Worm (Caenorhabditis elegans): ENCODE measurements around the gene ula-1.
"Not testable (repeated sequence)": the region's sequence is repeated elsewhere in the genome, so short reads cannot be mapped to it uniquely, and the experiment has no call there.

ula-1 gene

DNA sequence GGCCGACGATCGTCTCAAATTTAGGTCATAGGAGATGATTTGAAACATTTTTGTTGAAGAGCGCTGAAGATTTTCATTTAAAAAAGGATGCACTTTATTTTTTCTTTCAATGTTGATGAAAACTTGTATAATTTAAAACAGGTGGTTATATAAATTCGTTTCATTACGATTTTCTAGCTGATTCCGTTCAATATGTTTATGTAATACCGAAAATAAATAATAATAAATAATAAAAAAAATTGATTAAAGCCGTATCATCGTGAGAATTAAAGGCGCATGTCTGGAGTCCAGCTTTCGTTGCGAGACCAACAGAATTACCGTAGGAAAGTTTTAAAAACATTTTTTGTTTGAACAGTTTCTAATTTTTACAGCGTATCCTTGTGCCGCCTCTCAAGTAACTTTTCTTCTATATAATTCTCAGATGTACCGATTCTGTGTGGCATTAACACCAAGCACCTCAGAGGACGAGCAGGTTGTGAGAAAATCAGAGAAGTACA lies 12.1 kb upstream of the ula-1 start, which contains the start of the genes C26E6.12 and eri-9:
Gene C26E6.12 (minus strand): TSS at position 51 of the 497 bp plus-strand sequence.
Gene eri-9 (plus strand): TSS at position 248 of the 497 bp plus-strand sequence.
- no peak for TF ChIP-seq med-1 (GFP tag; optimal IDR thresholded peaks at IDR 0.05; ENCODE audit: insufficient read depth)
- no peak for TF ChIP-seq ztf-29 (GFP tag; IDR thresholded peaks at IDR 0.05)
- TF ChIP-seq T22C8.4 (GFP tag; IDR thresholded peaks at IDR 0.05) = no peak
- no peak for TF ChIP-seq cog-1 (tag; optimal IDR thresholded peaks at IDR 0.05)
- no peak for TF ChIP-seq ref-1 (GFP tag; conservative IDR thresholded peaks at IDR 0.05)
- TF ChIP-seq tab-1 (GFP tag; IDR thresholded peaks at IDR 0.05) = no peak
- TF ChIP-seq ztf-23 (GFP tag; IDR thresholded peaks at IDR 0.05) = no peak
- no peak for TF ChIP-seq klf-2 (GFP tag; conservative IDR thresholded peaks at IDR 0.05)
- TF ChIP-seq flt-1 (GFP tag; IDR thresholded peaks at IDR 0.05) = no peak

DNA sequence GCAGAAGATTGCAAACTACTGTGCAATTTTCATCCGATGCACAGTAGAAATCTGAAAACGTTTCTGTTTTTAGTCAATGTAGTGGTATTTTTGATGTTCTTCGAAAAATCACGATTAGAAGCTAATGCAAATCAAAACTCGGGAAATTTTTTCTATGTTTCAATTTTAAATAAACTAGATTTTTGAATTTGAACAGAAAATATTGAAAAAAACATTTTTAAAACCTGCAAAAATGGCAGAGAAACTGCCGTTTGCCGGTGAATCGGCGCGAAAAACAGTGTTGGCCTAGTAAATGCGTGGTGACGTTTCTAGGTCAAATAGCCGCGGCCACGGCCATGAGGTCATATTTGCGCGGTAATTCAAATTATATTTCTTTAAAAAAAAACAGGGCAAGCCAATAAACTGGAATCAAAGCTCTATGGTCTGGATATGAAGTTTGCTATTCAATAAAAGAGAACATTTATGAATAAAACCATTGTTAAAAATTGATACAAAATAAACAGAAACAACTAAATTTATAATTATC lies 10.1 kb upstream of the ula-1 start, which contains the start of gene set-2:
Gene set-2 (minus strand): TSS at position 51 of the 526 bp plus-strand sequence.
- TF ChIP-seq ztf-23 (GFP tag; IDR thresholded peaks at IDR 0.05) (peak; percentile 60; the same call in 1 of the 2 replicates), cog-1 (tag; optimal IDR thresholded peaks at IDR 0.05) (peak; percentile 48), flt-1 (GFP tag; IDR thresholded peaks at IDR 0.05) (peak; percentile 56; the same call in 1 of the 2 replicates), T22C8.4 (GFP tag; IDR thresholded peaks at IDR 0.05) (no peak)

ce11 chrIII:4924134-4924533 lies 4.0 kb upstream of the ula-1 start:
- TF ChIP-seq cog-1 (tag; optimal IDR thresholded peaks at IDR 0.05) (no peak), ztf-29 (GFP tag; IDR thresholded peaks at IDR 0.05) (no peak), flt-1 (GFP tag; IDR thresholded peaks at IDR 0.05) (no peak), ztf-23 (GFP tag; IDR thresholded peaks at IDR 0.05) (no peak), med-1 (GFP tag; optimal IDR thresholded peaks at IDR 0.05; ENCODE audit: insufficient read depth) (no peak), tab-1 (GFP tag; IDR thresholded peaks at IDR 0.05) (no peak), T22C8.4 (GFP tag; IDR thresholded peaks at IDR 0.05) (no peak), ref-1 (GFP tag; conservative IDR thresholded peaks at IDR 0.05) (no peak)

DNA sequence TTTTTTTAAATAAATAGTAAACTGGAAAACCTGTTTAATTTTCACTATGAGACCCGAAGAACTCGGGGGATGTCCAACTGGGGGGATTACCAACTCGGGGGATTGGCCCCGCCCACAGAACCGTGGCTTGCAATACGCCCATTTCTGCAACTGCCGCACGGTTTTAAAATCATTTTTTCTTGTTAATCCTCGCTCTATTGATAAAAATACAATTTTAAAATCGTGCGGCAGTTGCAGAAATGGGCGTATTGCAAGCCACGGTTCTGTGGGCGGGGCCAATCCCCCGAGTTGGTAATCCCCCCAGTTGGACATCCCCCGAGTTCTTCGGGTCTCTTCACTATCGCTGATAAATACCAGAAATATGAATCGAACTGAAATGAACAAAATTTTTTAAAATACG lies 1.9 kb upstream of the ula-1 start, which contains the start of gene mmab-1:
Gene mmab-1 (minus strand): TSS at position 95 of the 400 bp plus-strand sequence.
- TF ChIP-seq flt-1 (GFP tag; IDR thresholded peaks at IDR 0.05); med-1 (GFP tag; optimal IDR thresholded peaks at IDR 0.05; ENCODE audit: insufficient read depth); T22C8.4 (GFP tag; IDR thresholded peaks at IDR 0.05): not testable (repeated sequence)

ce11 chrIII:4918906-4919305 lies 1.2 kb downstream of the ula-1 start:
- TF ChIP-seq ztf-23 (GFP tag; IDR thresholded peaks at IDR 0.05) (no peak), ztf-29 (GFP tag; IDR thresholded peaks at IDR 0.05) (no peak), ref-1 (GFP tag; conservative IDR thresholded peaks at IDR 0.05) (no peak), tab-1 (GFP tag; IDR thresholded peaks at IDR 0.05) (no peak), med-1 (GFP tag; optimal IDR thresholded peaks at IDR 0.05; ENCODE audit: insufficient read depth) (no peak), flt-1 (GFP tag; IDR thresholded peaks at IDR 0.05) (no peak), klf-2 (GFP tag; conservative IDR thresholded peaks at IDR 0.05) (no peak), cog-1 (tag; optimal IDR thresholded peaks at IDR 0.05) (no peak), T22C8.4 (GFP tag; IDR thresholded peaks at IDR 0.05) (no peak)

- no peak for TF ChIP-seq ztf-29 (GFP tag; IDR thresholded peaks at IDR 0.05)
- TF ChIP-seq klf-2 (GFP tag; conservative IDR thresholded peaks at IDR 0.05) = no peak
- TF ChIP-seq T22C8.4 (GFP tag; IDR thresholded peaks at IDR 0.05) = no peak
- no peak for TF ChIP-seq flt-1 (GFP tag; IDR thresholded peaks at IDR 0.05)
- TF ChIP-seq med-1 (GFP tag; optimal IDR thresholded peaks at IDR 0.05; ENCODE audit: insufficient read depth) = no peak
- TF ChIP-seq tab-1 (GFP tag; IDR thresholded peaks at IDR 0.05) = no peak
- no peak for TF ChIP-seq cog-1 (tag; optimal IDR thresholded peaks at IDR 0.05)
- TF ChIP-seq ztf-23 (GFP tag; IDR thresholded peaks at IDR 0.05) = no peak
- no peak for TF ChIP-seq ref-1 (GFP tag; conservative IDR thresholded peaks at IDR 0.05)
Measured at ce11 chrIII:4917960-4918712, 2.0 kb downstream of the ula-1 start, which contains the start of gene rpb-8. Gene rpb-8 (minus strand): TSS chrIII:4918008.

DNA sequence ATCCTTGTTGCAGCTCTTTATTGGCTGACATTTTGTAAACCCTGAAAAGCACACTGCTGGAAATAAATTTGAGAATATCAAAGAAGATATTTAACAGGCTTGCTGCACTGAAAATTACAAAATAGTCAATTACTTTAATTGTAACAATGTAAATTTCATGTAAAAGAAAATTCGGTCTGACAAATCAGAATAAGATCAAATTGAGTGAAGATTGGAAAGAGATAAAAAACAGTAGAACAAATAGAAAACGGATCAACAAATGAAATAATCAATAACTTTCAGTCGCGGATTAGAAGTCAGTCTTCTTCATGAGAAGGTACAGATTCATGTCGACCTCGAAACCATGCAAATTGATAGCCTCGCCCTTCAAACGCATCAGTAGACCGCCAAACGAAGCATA lies 3.0 kb downstream of the ula-1 start, which contains the start of gene rars-1:
Gene rars-1 (minus strand): TSS at position 101 of the 400 bp plus-strand sequence.
- TF ChIP-seq klf-2 (GFP tag; conservative IDR thresholded peaks at IDR 0.05) (no peak), ref-1 (GFP tag; conservative IDR thresholded peaks at IDR 0.05) (no peak), tab-1 (GFP tag; IDR thresholded peaks at IDR 0.05) (no peak), ztf-23 (GFP tag; IDR thresholded peaks at IDR 0.05) (no peak), T22C8.4 (GFP tag; IDR thresholded peaks at IDR 0.05) (no peak), ztf-29 (GFP tag; IDR thresholded peaks at IDR 0.05) (no peak), flt-1 (GFP tag; IDR thresholded peaks at IDR 0.05) (no peak), med-1 (GFP tag; optimal IDR thresholded peaks at IDR 0.05; ENCODE audit: insufficient read depth) (no peak), cog-1 (tag; optimal IDR thresholded peaks at IDR 0.05) (no peak)

DNA sequence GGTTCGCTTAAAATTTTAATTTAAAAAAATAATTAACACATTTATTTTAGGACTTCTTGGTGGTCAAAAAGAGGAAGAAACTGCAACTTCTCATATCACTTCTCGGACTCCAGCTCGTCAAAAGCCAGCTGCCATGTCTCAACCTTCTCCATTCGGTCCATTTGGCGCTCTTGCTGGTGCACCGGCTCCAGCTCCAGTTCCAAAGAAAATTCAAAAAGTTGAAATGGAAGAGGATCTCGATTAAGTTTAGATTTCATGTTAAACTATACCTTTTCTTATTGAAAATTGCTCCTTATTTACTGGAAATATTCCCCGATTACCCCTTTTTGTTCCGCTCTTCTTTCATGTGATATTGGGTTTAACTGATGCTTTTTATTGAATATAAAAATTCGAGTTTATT lies 6.4 kb downstream of the ula-1 start:
- no peak for TF ChIP-seq klf-2 (GFP tag; conservative IDR thresholded peaks at IDR 0.05)
- TF ChIP-seq flt-1 (GFP tag; IDR thresholded peaks at IDR 0.05) = no peak
- TF ChIP-seq tab-1 (GFP tag; IDR thresholded peaks at IDR 0.05) = no peak

DNA sequence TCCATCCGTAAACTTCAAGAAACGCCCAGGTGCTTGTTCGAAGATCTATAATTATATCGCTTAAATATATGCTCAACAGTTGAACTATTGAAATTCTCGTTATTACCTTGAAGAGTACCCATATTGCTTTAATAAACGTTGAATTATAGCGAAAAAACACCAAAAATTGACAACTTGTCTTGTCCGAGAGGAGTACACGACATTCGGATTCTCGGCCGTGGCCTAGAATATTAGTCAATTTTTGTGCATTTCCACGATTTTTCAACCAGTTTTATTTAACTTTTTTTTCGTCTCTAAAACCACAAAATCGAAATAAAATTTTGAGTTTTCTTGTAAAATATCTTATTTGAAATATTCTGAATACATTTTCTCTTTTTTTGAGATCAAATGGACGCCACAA lies 7.8 kb downstream of the ula-1 start, which contains the start of the genes F26F4.9 and cee-1:
Gene F26F4.9 (minus strand): TSS at position 205 of the 400 bp plus-strand sequence.
Gene cee-1 (plus strand): TSS at position 383 of the 400 bp plus-strand sequence.
- TF ChIP-seq ztf-23 (GFP tag; IDR thresholded peaks at IDR 0.05) (no peak), ztf-29 (GFP tag; IDR thresholded peaks at IDR 0.05) (no peak), cog-1 (tag; optimal IDR thresholded peaks at IDR 0.05) (peak; percentile 36)
